Fruit fly (Drosophila melanogaster) ovary, adult (tissue): ENCODE results near the gene CG12818.
"Not testable (repeated sequence)": the region's sequence is repeated elsewhere in the genome, so short reads cannot be mapped to it uniquely, and the experiment has no call there.

Experiments used
- CG17801 ChIP-seq: fragments of 200-800 bp; optimal IDR thresholded peaks from 2 replicates; lab custom pipeline; 2019; ENCODE audit warnings: missing biosample characterization, mild to moderate bottlenecking, missing genetic modification characterization, moderate library complexity; ENCODE audit not compliant: partially characterized antibody

Gene CG12818

dm6 chr3R:10330734-10331642 lies at the start of gene CG12818, which contains the start of gene Bruce:
Gene CG12818, plus strand, starts transcription at chr3R:10331581.
Gene Bruce, minus strand, starts transcription at chr3R:10331353.
- TF ChIP-seq CG17801 (GFP tag; lab: Kevin White, UChicago) = peak; percentile 35

DNA sequence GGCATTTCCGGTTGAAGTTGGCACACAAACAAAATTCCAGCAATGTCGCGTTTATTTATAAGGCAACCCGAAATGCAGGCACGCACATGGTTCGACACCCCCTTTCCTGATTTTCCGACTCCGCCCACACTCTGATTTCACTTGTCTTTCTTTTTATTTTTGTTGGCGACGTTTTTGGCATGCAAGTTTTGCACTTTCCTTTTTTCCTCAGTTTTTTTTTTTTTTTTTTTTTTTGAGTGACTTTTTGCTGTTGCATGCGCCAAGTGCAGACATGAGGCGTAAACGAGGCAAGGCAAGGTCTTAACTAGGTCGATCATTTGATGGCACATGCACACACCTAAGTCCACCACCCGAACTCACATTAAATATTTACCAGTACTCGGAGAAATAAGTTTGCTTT lies 49.3 kb upstream of the CG12818 start:
- TF ChIP-seq CG17801 (GFP tag; lab: Kevin White, UChicago) = no peak

DNA sequence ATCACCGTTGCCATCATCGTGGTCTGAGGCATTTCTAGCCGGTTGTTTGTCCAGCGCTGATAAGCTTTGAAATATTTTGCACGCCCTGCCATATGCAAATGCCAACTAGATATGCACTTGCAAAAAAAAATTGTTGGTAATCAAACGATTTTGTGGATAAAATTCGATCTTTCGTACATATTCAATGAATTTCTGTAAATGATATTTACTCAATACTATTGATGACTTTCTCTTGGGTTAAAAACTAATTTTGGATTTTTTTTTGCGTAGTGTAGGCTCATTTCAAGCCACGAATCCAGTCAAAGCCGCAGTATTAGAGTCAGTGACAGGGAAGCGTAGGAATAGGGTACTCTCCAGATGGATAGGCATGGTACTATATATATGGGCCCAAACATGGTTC lies 48.3 kb upstream of the CG12818 start:
- no peak for TF ChIP-seq CG17801 (GFP tag; lab: Kevin White, UChicago)

DNA sequence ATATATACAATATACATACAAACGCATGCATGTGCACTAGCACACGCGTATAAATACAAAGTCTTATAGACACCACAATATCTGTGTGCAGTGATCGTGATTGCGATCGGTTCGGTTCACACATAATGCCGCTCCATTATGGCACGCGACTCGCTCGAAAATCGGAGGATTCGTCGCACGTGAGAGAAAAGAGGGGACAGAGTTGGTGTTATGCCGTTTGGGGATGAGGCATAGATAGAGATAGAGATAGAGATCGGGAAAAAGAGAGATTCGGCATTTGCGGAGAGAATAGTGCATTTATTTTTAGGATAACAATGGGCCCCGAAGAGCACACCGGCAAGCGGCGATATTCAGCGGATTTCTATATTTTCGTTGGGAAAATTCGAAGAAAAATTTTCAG lies 47.2 kb upstream of the CG12818 start:
- TF ChIP-seq CG17801 (GFP tag; lab: Kevin White, UChicago) = no peak

DNA sequence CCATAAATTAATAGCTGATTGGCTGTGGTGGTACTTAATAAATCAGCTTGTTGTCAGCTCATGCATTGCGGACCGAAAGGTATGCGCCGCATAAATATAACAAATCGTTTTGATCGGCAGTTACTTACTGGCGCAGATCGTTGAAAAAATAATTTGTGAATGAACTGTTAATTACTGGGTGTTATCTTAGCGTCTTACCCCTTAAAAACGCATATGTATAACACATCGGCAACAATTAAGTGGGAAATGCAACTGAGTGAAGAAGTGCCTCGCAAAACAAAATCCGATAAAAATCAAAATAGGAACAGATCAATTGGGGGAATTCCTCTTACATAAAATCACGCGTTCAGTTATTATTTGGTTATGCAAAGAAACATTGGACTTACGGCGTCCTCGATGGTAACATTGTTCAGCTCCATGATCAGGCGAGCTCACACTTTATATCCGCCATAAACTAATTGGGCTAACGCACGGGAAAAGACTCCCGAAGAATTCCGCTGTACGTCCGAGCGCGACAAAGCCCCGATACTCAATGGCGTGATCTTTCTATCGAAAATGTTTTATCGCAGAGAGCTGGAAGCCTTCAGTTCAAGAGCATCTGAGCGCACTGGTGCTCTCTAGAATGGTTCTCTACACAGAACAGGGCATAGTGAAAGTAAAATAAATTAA lies 20.2 kb upstream of the CG12818 start, which contains the start of gene CG6293:
Gene CG6293 (minus strand): TSS at position 538 of the 669 bp plus-strand sequence.
- TF ChIP-seq CG17801 (GFP tag; lab: Kevin White, UChicago) = peak; percentile 72

DNA sequence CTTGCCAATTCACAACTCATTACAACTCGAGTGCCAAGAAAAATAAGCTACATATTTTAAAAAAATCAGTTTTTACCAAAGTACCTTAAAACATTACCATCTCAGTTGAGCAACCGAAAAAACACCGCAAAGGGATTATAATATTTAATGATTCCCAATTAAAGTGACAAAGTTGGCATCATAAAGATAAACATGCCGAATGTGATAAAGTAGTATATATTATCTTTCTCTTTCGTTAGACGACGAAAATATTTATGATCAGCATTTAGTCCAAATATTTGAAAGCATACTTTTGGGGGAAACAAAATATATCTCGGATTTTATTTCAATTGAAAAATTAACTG lies 19.7 kb upstream of the CG12818 start:
- TF ChIP-seq CG17801 (GFP tag; lab: Kevin White, UChicago) = peak; percentile 30

dm6 chr3R:10332823-10333263 lies 1.5 kb downstream of the CG12818 start, which contains the start of gene sle:
Gene sle, plus strand, starts transcription at chr3R:10333115.
- TF ChIP-seq CG17801 (GFP tag; lab: Kevin White, UChicago) = peak; percentile 57

- TF ChIP-seq CG17801 (GFP tag; lab: Kevin White, UChicago) = not testable (repeated sequence)
Measured at dm6 chr3R:10338042-10338441, 6.7 kb downstream of the CG12818 start, which contains the start of gene CG12592. Gene CG12592, plus strand, starts transcription at chr3R:10338342.

DNA sequence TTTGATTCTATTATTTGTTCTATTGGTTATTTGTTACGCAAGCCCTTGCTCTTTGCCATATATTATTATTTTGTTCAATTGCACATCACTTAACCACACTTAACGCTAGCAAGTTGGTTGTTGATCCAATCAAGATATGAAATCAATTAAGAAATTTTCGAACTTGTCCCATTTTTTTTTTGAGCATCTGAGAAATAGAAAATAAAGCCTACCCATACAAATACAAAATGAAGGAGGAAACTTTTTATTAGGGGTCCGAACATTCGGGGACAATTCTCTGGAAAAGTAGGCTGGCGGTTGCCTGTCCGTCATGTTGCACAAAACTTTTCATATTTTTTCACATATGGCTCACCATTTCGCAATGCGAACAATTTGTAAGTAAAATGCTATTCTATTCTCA lies 9.3 kb downstream of the CG12818 start, which contains the start of gene CG18545:
Gene CG18545 (plus strand): TSS at position 301 of the 400 bp plus-strand sequence.
- not testable (repeated sequence) for TF ChIP-seq CG17801 (GFP tag; lab: Kevin White, UChicago)

- TF ChIP-seq CG17801 (GFP tag; lab: Kevin White, UChicago) = not testable (repeated sequence)
Measured at dm6 chr3R:10348461-10348860, 17.1 kb downstream of the CG12818 start, which contains the start of gene CG31406. Gene CG31406, plus strand, starts transcription at chr3R:10348761.

- no peak for TF ChIP-seq CG17801 (GFP tag; lab: Kevin White, UChicago)
Measured at dm6 chr3R:10349987-10350386, 18.6 kb downstream of the CG12818 start, which contains the start of gene jumu. Gene jumu, plus strand, starts transcription at chr3R:10350182.

- TF ChIP-seq CG17801 (GFP tag; lab: Kevin White, UChicago) = peak; percentile 85
Measured at dm6 chr3R:10350741-10351629, 19.6 kb downstream of the CG12818 start.

dm6 chr3R:10351960-10352458 lies 20.6 kb downstream of the CG12818 start:
- peak; percentile 96 for TF ChIP-seq CG17801 (GFP tag; lab: Kevin White, UChicago)

dm6 chr3R:10352844-10353243 lies 21.5 kb downstream of the CG12818 start:
- TF ChIP-seq CG17801 (GFP tag; lab: Kevin White, UChicago) = no peak
